Worm (Caenorhabditis elegans) whole organism, midembryonic: Measurements from ENCODE around the gene lec-4.

Source experiments
- T22C8.4 ChIP-seq: fragments of 200-800 bp; sonication (Bioruptor generic); IDR thresholded peaks from 2 replicates; pipeline ENCODE4 v1.3.6; 2022; ENCODE audit warnings: missing genetic modification characterization, missing compliant biosample characterization
- flt-1 ChIP-seq: fragments of 200-800 bp; sonication (Bioruptor generic); IDR thresholded peaks from 2 replicates; pipeline ENCODE4 v1.3.6; 2022; ENCODE audit warnings: missing genetic modification characterization, missing compliant biosample characterization
- tab-1 ChIP-seq: fragments of 200-800 bp; sonication (Bioruptor generic); IDR thresholded peaks from 2 replicates; pipeline ENCODE4 v1.3.6; 2022; ENCODE audit warnings: missing genetic modification characterization, missing compliant biosample characterization
- ztf-23 ChIP-seq: fragments of 200-800 bp; sonication (Bioruptor generic); IDR thresholded peaks from 2 replicates; pipeline ENCODE4 v1.3.6; 2022; ENCODE audit warnings: missing genetic modification reagents, missing genetic modification characterization, missing compliant biosample characterization

- TF ChIP-seq T22C8.4 (GFP tag; lab: Robert Waterston, UW) (no peak), flt-1 (GFP tag; lab: Robert Waterston, UW) (no peak), ztf-23 (GFP tag; lab: Robert Waterston, UW) (no peak), tab-1 (no peak)
These were observed 42.7 kb downstream of the lec-4 start, which contains the start of gene F34D10.8 for ce11 chrIII:3730475-3730874.
